Worm (Caenorhabditis elegans) whole organism, mixed stage, embryonic: ENCODE measurements around the gene Y55B1BR.6.

Source experiments
- M03D4.4 ChIP-seq: sonication (generic microtip); optimal IDR thresholded peaks from 2 replicates; lab custom pipeline; 2017; ENCODE audit warnings: mild to moderate bottlenecking, missing genetic modification characterization, missing compliant biosample characterization
- bed-3 ChIP-seq: fragments of 200-800 bp; sonication (Bioruptor generic); optimal IDR thresholded peaks from 3 replicates; lab custom pipeline; 2018; ENCODE audit warnings: mild to moderate bottlenecking, missing genetic modification characterization, moderate library complexity, missing compliant biosample characterization
- ceh-39 ChIP-seq: fragments of 150-350 bp; optimal IDR thresholded peaks from 2 replicates; lab custom pipeline; 2014; ENCODE audit warnings: missing biosample characterization, missing genetic modification characterization
- ceh-43 ChIP-seq: fragments of 200-800 bp; sonication (Bioruptor generic); optimal IDR thresholded peaks from 2 replicates; lab custom pipeline; 2018; ENCODE audit warnings: mild to moderate bottlenecking, missing genetic modification characterization, moderate library complexity, missing compliant biosample characterization
- elt-1 ChIP-seq: sonication (generic microtip); optimal IDR thresholded peaks from 2 replicates; lab custom pipeline; 2017; ENCODE audit warnings: missing genetic modification characterization, mild to moderate bottlenecking, missing compliant biosample characterization, antibody characterized with exemption, moderate library complexity, borderline replicate concordance; ENCODE audit not compliant: insufficient read depth
- ham-2 ChIP-seq: fragments of 200-800 bp; sonication (Bioruptor generic); optimal IDR thresholded peaks from 2 replicates; lab custom pipeline; 2018; ENCODE audit warnings: mild to moderate bottlenecking, missing genetic modification characterization, missing compliant biosample characterization
- hlh-1 ChIP-seq: fragments of 150-350 bp; optimal IDR thresholded peaks from 2 replicates; lab custom pipeline; 2014; ENCODE audit warnings: missing biosample characterization, missing genetic modification reagents, missing genetic modification characterization
- lin-13 ChIP-seq: fragments of 150-350 bp; optimal IDR thresholded peaks from 2 replicates; lab custom pipeline; 2014; ENCODE audit warnings: missing biosample characterization, missing genetic modification characterization
- lsy-2 ChIP-seq: fragments of 150-350 bp; optimal IDR thresholded peaks from 2 replicates; lab custom pipeline; 2014; ENCODE audit warnings: missing biosample characterization, missing genetic modification characterization
- mab-5 ChIP-seq: fragments of 150-350 bp; optimal IDR thresholded peaks from 2 replicates; lab custom pipeline; 2014; ENCODE audit warnings: missing biosample characterization, missing genetic modification characterization
- mls-2 ChIP-seq: sonication (generic microtip); optimal IDR thresholded peaks from 2 replicates; lab custom pipeline; 2016; ENCODE audit warnings: mild to moderate bottlenecking, missing genetic modification characterization, moderate library complexity, missing compliant biosample characterization
- nhr-12 ChIP-seq: fragments of 150-350 bp; optimal IDR thresholded peaks from 2 replicates; lab custom pipeline; 2014; ENCODE audit warnings: missing biosample characterization, missing genetic modification characterization
- nhr-2 ChIP-seq: fragments of 150-350 bp; optimal IDR thresholded peaks from 2 replicates; lab custom pipeline; 2014; ENCODE audit warnings: missing biosample characterization, missing genetic modification characterization
- nhr-237 ChIP-seq: fragments of 150-350 bp; optimal IDR thresholded peaks from 2 replicates; lab custom pipeline; 2014; ENCODE audit warnings: missing biosample characterization, missing genetic modification characterization
- nhr-28 ChIP-seq: fragments of 150-350 bp; optimal IDR thresholded peaks from 2 replicates; lab custom pipeline; 2014; ENCODE audit warnings: missing biosample characterization, missing genetic modification characterization
- nhr-76 ChIP-seq: sonication (generic microtip); optimal IDR thresholded peaks from 2 replicates; lab custom pipeline; 2017; ENCODE audit warnings: missing biosample characterization, missing genetic modification characterization
- pha-4 ChIP-seq: fragments of 150-350 bp; optimal IDR thresholded peaks from 2 replicates; lab custom pipeline; 2018; ENCODE audit warnings: missing biosample characterization, missing genetic modification reagents, missing genetic modification characterization
- snpc-4 ChIP-seq: fragments of 150-350 bp; optimal IDR thresholded peaks from 2 replicates; lab custom pipeline; 2014; ENCODE audit warnings: missing biosample characterization, missing genetic modification characterization
- sptf-1 ChIP-seq: sonication (generic microtip); optimal IDR thresholded peaks from 2 replicates; lab custom pipeline; 2017; ENCODE audit warnings: mild to moderate bottlenecking, missing genetic modification characterization, moderate library complexity, missing compliant biosample characterization
- tbx-8 ChIP-seq: fragments of 200-800 bp; sonication (Bioruptor generic); optimal IDR thresholded peaks from 2 replicates; lab custom pipeline; 2018; ENCODE audit warnings: mild to moderate bottlenecking, missing genetic modification characterization, moderate library complexity, missing compliant biosample characterization
- unc-62 ChIP-seq: fragments of 150-350 bp; optimal IDR thresholded peaks from 2 replicates; lab custom pipeline; 2014; ENCODE audit warnings: missing biosample characterization, missing genetic modification reagents, missing genetic modification characterization
- zip-8 ChIP-seq: fragments of 150-350 bp; optimal IDR thresholded peaks from 2 replicates; lab custom pipeline; 2014; ENCODE audit warnings: missing biosample characterization, missing genetic modification characterization
- ztf-11 ChIP-seq: fragments of 150-350 bp; optimal IDR thresholded peaks from 2 replicates; lab custom pipeline; 2014; ENCODE audit warnings: missing biosample characterization, missing genetic modification characterization

Y55B1BR.6 gene

DNA sequence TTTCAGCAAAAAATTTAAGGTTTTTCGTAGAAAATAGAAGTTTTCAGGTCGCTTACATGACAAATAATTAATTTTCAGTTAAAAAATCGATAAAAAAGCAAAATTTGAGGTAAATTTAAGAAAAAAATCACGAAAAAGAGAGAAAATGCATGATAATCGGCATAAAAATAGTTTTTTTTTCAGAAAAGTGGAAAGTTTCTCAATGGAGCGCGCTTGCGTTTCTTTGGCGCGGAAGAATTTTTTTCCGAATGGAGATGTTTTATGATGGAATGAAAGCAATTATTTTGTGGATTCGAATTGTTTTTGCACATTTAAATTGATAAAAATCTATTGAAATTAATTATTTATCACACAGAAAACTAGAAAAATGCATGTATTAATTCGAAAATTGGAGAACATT is 39.7 kb downstream of the Y55B1BR.6 start:
- TF ChIP-seq mab-5 (no peak), unc-62 (GFP tag; lab: Kevin White, UChicago) (no peak), ham-2 (no peak), ztf-11 (tag; lab: Kevin White, UChicago) (no peak), sptf-1 (tag; lab: Kevin White, UChicago) (no peak)

DNA sequence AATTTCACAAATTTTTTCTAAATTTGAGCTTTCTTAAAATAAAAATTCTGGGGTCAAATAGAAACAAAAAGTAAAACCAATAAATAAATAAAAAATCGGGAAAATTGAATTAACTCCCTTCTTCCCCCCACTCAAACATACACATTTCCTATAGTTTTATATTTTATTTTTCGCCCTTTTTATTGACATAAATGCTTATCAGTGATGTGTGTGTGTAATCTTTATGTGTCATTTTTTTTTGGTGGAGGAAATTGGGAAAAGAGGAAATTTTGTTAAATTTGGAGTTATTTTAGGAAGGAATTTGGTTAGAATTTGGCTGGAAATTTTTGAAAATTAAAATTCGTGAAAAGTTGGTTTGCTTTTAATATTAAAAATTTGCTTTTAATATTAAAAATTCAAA is 41.1 kb downstream of the Y55B1BR.6 start:
- TF ChIP-seq mls-2 (no peak), hlh-1 (no peak), bed-3 (no peak), M03D4.4 (no peak), pha-4 (no peak), elt-1 (tag; lab: Kevin White, UChicago) (no peak), nhr-2 (tag; lab: Kevin White, UChicago) (no peak), lsy-2 (tag; lab: Kevin White, UChicago) (no peak), ceh-39 (tag; lab: Kevin White, UChicago) (no peak), nhr-76 (tag; lab: Kevin White, UChicago) (no peak), snpc-4 (tag; lab: Kevin White, UChicago) (no peak), nhr-12 (tag; lab: Kevin White, UChicago) (no peak), ceh-43 (no peak), ham-2 (no peak), ztf-11 (tag; lab: Kevin White, UChicago) (no peak)
- TF ChIP-seq, all 35 proteins: peak for 0

DNA sequence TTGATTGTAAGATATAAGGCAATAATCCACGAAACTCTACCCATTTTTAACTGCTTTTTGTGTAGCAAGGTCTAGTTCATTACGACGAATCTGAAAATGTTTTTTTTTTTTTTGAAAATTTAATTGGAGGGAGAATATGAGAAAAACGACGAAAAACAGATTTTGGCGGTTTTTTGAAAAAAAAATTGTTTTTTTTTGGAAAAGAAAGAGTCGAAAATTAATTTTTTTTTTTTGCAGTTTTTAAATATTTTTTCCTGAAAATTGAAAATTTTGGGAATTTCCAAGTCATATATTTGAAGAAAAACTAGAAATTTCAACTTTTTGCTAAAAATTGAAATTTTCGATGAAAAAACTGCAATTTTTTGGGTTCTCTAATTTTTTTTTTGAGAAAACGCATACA is 45.0 kb downstream of the Y55B1BR.6 start, which contains the start of gene stim-1:
TSS of gene stim-1 (minus strand) at position 101 of the 400 bp plus-strand sequence.
- TF ChIP-seq ham-2: no peak
- no peak for TF ChIP-seq zip-8 (tag; lab: Kevin White, UChicago)
- TF ChIP-seq sptf-1 (tag; lab: Kevin White, UChicago): no peak
- no peak for TF ChIP-seq nhr-28 (tag; lab: Kevin White, UChicago)
- no peak for TF ChIP-seq mls-2
- TF ChIP-seq bed-3: no peak
- no peak for TF ChIP-seq nhr-237 (tag; lab: Kevin White, UChicago)
- no peak for TF ChIP-seq tbx-8 (GFP tag; lab: Kevin White, UChicago)
- no peak for TF ChIP-seq lin-13
- TF ChIP-seq pha-4: no peak
- TF ChIP-seq nhr-76 (tag; lab: Kevin White, UChicago): no peak
